Fruit fly (Drosophila melanogaster) whole organism, embryonic: Measurements from ENCODE around the gene CatB.

ENCODE experiments used
- Abd-B ChIP-seq: fragments of 200-800 bp; sonication (Bioruptor generic); optimal IDR thresholded peaks from 2 replicates; lab custom pipeline; 2018; ENCODE audit warnings: missing biosample characterization, mild to moderate bottlenecking, missing genetic modification characterization, moderate library complexity
- Adf1 ChIP-seq: fragments of 200-800 bp; sonication (Bioruptor generic); IDR thresholded peaks from 2 replicates; pipeline ENCODE4 v1.3.6; 2022; ENCODE audit warnings: missing biosample characterization, missing genetic modification characterization
- BtbVII ChIP-seq: fragments of 200-800 bp; sonication (Bioruptor generic); optimal IDR thresholded peaks from 3 replicates; lab custom pipeline; 2017; ENCODE audit warnings: missing biosample characterization, mild to moderate bottlenecking, missing genetic modification characterization
- CG10267 ChIP-seq: fragments of 200-800 bp; sonication (Bioruptor generic); optimal IDR thresholded peaks from 2 replicates; lab custom pipeline; 2018; ENCODE audit warnings: missing biosample characterization, mild to moderate bottlenecking, missing genetic modification characterization, moderate library complexity
- CG12659 ChIP-seq: fragments of 200-800 bp; sonication (Bioruptor generic); optimal IDR thresholded peaks from 3 replicates; lab custom pipeline; 2017; ENCODE audit warnings: mild to moderate bottlenecking, missing biosample characterization, missing genetic modification reagents, missing genetic modification characterization
- CG14710 ChIP-seq: fragments of 200-800 bp; sonication (Bioruptor generic); optimal IDR thresholded peaks from 3 replicates; lab custom pipeline; 2019; ENCODE audit warnings: missing biosample characterization, mild to moderate bottlenecking, missing genetic modification characterization, moderate library complexity
- CG15514 ChIP-seq: fragments of 200-800 bp; sonication (Bioruptor generic); optimal IDR thresholded peaks from 3 replicates; lab custom pipeline; 2017; ENCODE audit warnings: missing biosample characterization, missing genetic modification characterization, mild to moderate bottlenecking, moderate library complexity, missing genetic modification reagents
- CG17359 ChIP-seq: fragments of 200-800 bp; sonication (Bioruptor generic); optimal IDR thresholded peaks from 3 replicates; lab custom pipeline; 2018; ENCODE audit warnings: missing biosample characterization, mild to moderate bottlenecking, missing genetic modification characterization, moderate library complexity
- CG18262 ChIP-seq: fragments of 200-800 bp; optimal IDR thresholded peaks from 3 replicates; lab custom pipeline; 2019; ENCODE audit warnings: missing biosample characterization, mild to moderate bottlenecking, missing genetic modification characterization, moderate library complexity
- CG2129 ChIP-seq: fragments of 200-800 bp; sonication (Bioruptor generic); IDR thresholded peaks from 2 replicates; pipeline ENCODE4 v1.3.6; 2022; ENCODE audit warnings: missing biosample characterization, missing genetic modification characterization; ENCODE audit not compliant: partially characterized antibody
- CG2712 ChIP-seq: fragments of 200-800 bp; optimal IDR thresholded peaks from 3 replicates; lab custom pipeline; 2019; ENCODE audit warnings: missing biosample characterization, mild to moderate bottlenecking, missing genetic modification characterization, moderate library complexity
- CG31441 ChIP-seq: fragments of 200-800 bp; sonication (Bioruptor generic); IDR thresholded peaks from 2 replicates; pipeline ENCODE4 v1.3.6; 2022; ENCODE audit warnings: missing biosample characterization, missing genetic modification characterization
- CG34422 ChIP-seq: fragments of 200-800 bp; sonication (Bioruptor generic); IDR thresholded peaks from 3 replicates; pipeline ENCODE4 v1.3.6; 2022; ENCODE audit warnings: missing biosample characterization, missing genetic modification characterization
- CG7271 ChIP-seq: fragments of 200-800 bp; sonication (Bioruptor generic); optimal IDR thresholded peaks from 2 replicates; lab custom pipeline; 2018; ENCODE audit warnings: missing biosample characterization, mild to moderate bottlenecking, missing genetic modification characterization, moderate library complexity
- CG7786 ChIP-seq: fragments of 200-800 bp; sonication (Bioruptor generic); optimal IDR thresholded peaks from 2 replicates; lab custom pipeline; 2016; ENCODE audit warnings: missing biosample characterization, missing genetic modification characterization
- CG7928 ChIP-seq: fragments of 200-800 bp; sonication (Bioruptor generic); optimal IDR thresholded peaks from 2 replicates; lab custom pipeline; 2017; ENCODE audit warnings: missing biosample characterization, mild to moderate bottlenecking, missing genetic modification characterization
- Camta ChIP-seq: fragments of 200-800 bp; sonication (Bioruptor generic); optimal IDR thresholded peaks from 2 replicates; lab custom pipeline; 2016; ENCODE audit warnings: missing biosample characterization, missing genetic modification characterization
- D ChIP-seq, 2 experiments: fragments of 200-800 bp in 1 of 2; fragments of >200 bp in 1 of 2; sonication (Bioruptor generic) in 1 of 2; optimal IDR thresholded peaks; 2 replicates in 1 of 2; 3 replicates in 1 of 2; lab custom pipeline; 2017; ENCODE audit warnings: mild to moderate bottlenecking in 1 of 2, missing biosample characterization in 1 of 2, missing genetic modification characterization in 1 of 2, missing genetic modification reagents in 1 of 2
- Dll ChIP-seq: fragments of 200-800 bp; sonication (Bioruptor generic); IDR thresholded peaks from 4 replicates; pipeline ENCODE4 v1.3.6; 2022; ENCODE audit warnings: missing biosample characterization, missing genetic modification characterization; ENCODE audit not compliant: partially characterized antibody
- H2.0 ChIP-seq: fragments of 200-800 bp; sonication (Bioruptor generic); IDR thresholded peaks from 2 replicates; pipeline ENCODE4 v1.3.6; 2022; ENCODE audit warnings: missing biosample characterization, missing genetic modification characterization
- HLH4C ChIP-seq: fragments of 200-800 bp; sonication (Bioruptor generic); IDR thresholded peaks from 3 replicates; pipeline ENCODE4 v1.3.6; 2022; ENCODE audit warnings: missing biosample characterization, missing genetic modification characterization; ENCODE audit not compliant: partially characterized antibody
- Hr3 ChIP-seq: fragments of 200-800 bp; sonication (Bioruptor generic); optimal IDR thresholded peaks from 3 replicates; lab custom pipeline; 2016; ENCODE audit warnings: missing biosample characterization, missing genetic modification characterization
- Hr51 ChIP-seq, 2 experiments: fragments of 200-800 bp; sonication (Bioruptor generic); optimal IDR thresholded peaks; 2 replicates in 1 of 2; 3 replicates in 1 of 2; lab custom pipeline; 2016 to 2018; ENCODE audit warnings: missing biosample characterization in 2 of 2, missing genetic modification characterization in 2 of 2, mild to moderate bottlenecking in 1 of 2, moderate library complexity in 1 of 2
- MESR4 ChIP-seq: fragments of 200-800 bp; sonication (Bioruptor generic); optimal IDR thresholded peaks from 2 replicates; lab custom pipeline; 2018; ENCODE audit warnings: missing biosample characterization, mild to moderate bottlenecking, missing genetic modification characterization, moderate library complexity
- Max ChIP-seq: fragments of 200-800 bp; sonication (Bioruptor generic); optimal IDR thresholded peaks from 2 replicates; lab custom pipeline; 2016; ENCODE audit warnings: missing biosample characterization, mild to moderate bottlenecking, missing genetic modification characterization
- Mes4 ChIP-seq: fragments of 200-800 bp; sonication (Bioruptor generic); optimal IDR thresholded peaks from 2 replicates; lab custom pipeline; 2016; ENCODE audit warnings: missing biosample characterization, missing genetic modification characterization
- Ravus ChIP-seq: fragments of 200-800 bp; sonication (Bioruptor generic); IDR thresholded peaks from 2 replicates; pipeline ENCODE4 v1.3.6; 2022; ENCODE audit warnings: missing biosample characterization, missing genetic modification characterization
- Rfx ChIP-seq: fragments of 200-800 bp; sonication (Bioruptor generic); IDR thresholded peaks from 2 replicates; pipeline ENCODE4 v1.3.6; 2022; ENCODE audit warnings: missing biosample characterization, missing genetic modification characterization
- Sry-δ ChIP-seq: fragments of 200-800 bp; sonication (Bioruptor generic); optimal IDR thresholded peaks from 2 replicates; lab custom pipeline; 2016; ENCODE audit warnings: missing biosample characterization, missing genetic modification characterization
- Usf ChIP-seq: fragments of 200-800 bp; sonication (Bioruptor generic); optimal IDR thresholded peaks from 2 replicates; lab custom pipeline; 2017; ENCODE audit warnings: missing genotype, missing biosample characterization, missing genetic modification characterization
- ato ChIP-seq: fragments of 200-800 bp; sonication (Bioruptor generic); IDR thresholded peaks from 2 replicates; pipeline ENCODE4 v1.3.6; 2022; ENCODE audit warnings: missing biosample characterization, missing genetic modification characterization; ENCODE audit not compliant: partially characterized antibody
- br ChIP-seq: fragments of >200 bp; optimal IDR thresholded peaks from 2 replicates; lab custom pipeline; 2017
- chinmo ChIP-seq: fragments of 200-800 bp; sonication (Bioruptor generic); IDR thresholded peaks from 4 replicates; pipeline ENCODE4 v1.3.6; 2022; ENCODE audit warnings: missing biosample characterization, missing genetic modification characterization; ENCODE audit not compliant: partially characterized antibody
- crol ChIP-seq: fragments of 200-800 bp; sonication (Bioruptor generic); IDR thresholded peaks from 2 replicates; pipeline ENCODE4 v1.3.6; 2022; ENCODE audit warnings: missing biosample characterization, missing genetic modification characterization
- dan ChIP-seq: fragments of 200-800 bp; sonication (Bioruptor generic); IDR thresholded peaks from 2 replicates; pipeline ENCODE4 v1.3.6; 2022; ENCODE audit warnings: missing biosample characterization, missing genetic modification characterization
- gsb-n ChIP-seq: fragments of 200-800 bp; sonication (Bioruptor generic); optimal IDR thresholded peaks from 3 replicates; lab custom pipeline; 2018; ENCODE audit warnings: missing biosample characterization, mild to moderate bottlenecking, missing genetic modification characterization
- inv ChIP-seq: fragments of 200-800 bp; sonication (Bioruptor generic); IDR thresholded peaks from 2 replicates; pipeline ENCODE4 v1.3.6; 2022; ENCODE audit warnings: missing biosample characterization, missing genetic modification characterization; ENCODE audit not compliant: partially characterized antibody
- lov ChIP-seq, 2 experiments: fragments of 200-800 bp in 1 of 2; fragments of >200 bp in 1 of 2; sonication (Bioruptor generic) in 1 of 2; IDR thresholded peaks in 1 of 2; optimal IDR thresholded peaks in 1 of 2; 2 replicates in 1 of 2; 3 replicates in 1 of 2; pipeline versions ENCODE4 v1.3.6 to Lab custom; 2017 to 2022; ENCODE audit warnings: missing biosample characterization in 1 of 2, missing genetic modification characterization in 1 of 2
- pzg ChIP-seq: fragments of 200-800 bp; sonication (Bioruptor generic); optimal IDR thresholded peaks from 3 replicates; lab custom pipeline; 2018; ENCODE audit warnings: missing biosample characterization, mild to moderate bottlenecking, missing genetic modification characterization, moderate library complexity
- ranshi ChIP-seq: fragments of 200-800 bp; sonication (Bioruptor generic); IDR thresholded peaks from 2 replicates; pipeline ENCODE4 v1.3.6; 2022; ENCODE audit warnings: missing biosample characterization, missing genetic modification characterization
- row ChIP-seq: fragments of 200-800 bp; sonication (Bioruptor generic); IDR thresholded peaks from 3 replicates; pipeline ENCODE4 v1.3.6; 2022; ENCODE audit warnings: missing biosample characterization, missing genetic modification characterization
- sr ChIP-seq: fragments of 200-800 bp; sonication (Bioruptor generic); IDR thresholded peaks from 3 replicates; pipeline ENCODE4 v1.3.6; 2022; ENCODE audit warnings: missing biosample characterization, missing genetic modification characterization
- stwl ChIP-seq: fragments of 200-800 bp; sonication (Bioruptor generic); optimal IDR thresholded peaks from 3 replicates; lab custom pipeline; 2018; ENCODE audit warnings: missing biosample characterization, mild to moderate bottlenecking, missing genetic modification characterization, moderate library complexity
- tio ChIP-seq: fragments of 200-800 bp; sonication (Bioruptor generic); optimal IDR thresholded peaks from 2 replicates; lab custom pipeline; 2017; ENCODE audit warnings: missing biosample characterization, missing genetic modification characterization, inconsistent platforms

The CatB gene

dm6 chr2L:8685668-8686306 lies 19.6 kb upstream of the CatB start, which contains the start of the genes PrBP and Trs23 (continued):
- peak; percentile 71; the same call in 3 of the 4 replicates for TF ChIP-seq Dll (GFP tag; lab: Robert Waterston, UW)
- no peak for TF ChIP-seq ato (GFP tag; lab: Robert Waterston, UW)
- TF ChIP-seq dan (GFP tag; lab: Robert Waterston, UW), result no peak
- no peak for TF ChIP-seq Camta (GFP tag; lab: Kevin White, UChicago)
- peak; percentile 9; the same call in 1 of the 3 replicates for TF ChIP-seq CG34422 (GFP tag; lab: Robert Waterston, UW)
- no peak for TF ChIP-seq Max (GFP tag; lab: Kevin White, UChicago)
- TF ChIP-seq CG15514 (GFP tag; lab: Kevin White, UChicago), result peak; percentile 100
- peak; percentile 60 for TF ChIP-seq gsb-n (tag; lab: Kevin White, UChicago)
- no peak for TF ChIP-seq Adf1 (GFP tag; lab: Robert Waterston, UW)
- no peak for TF ChIP-seq Rfx
- no peak for TF ChIP-seq Hr51 (GFP tag; optimal IDR thresholded peaks at IDR 0.05; lab: Kevin White, UChicago)
- no peak for TF ChIP-seq CG2129 (GFP tag; lab: Robert Waterston, UW)
- TF ChIP-seq CG14710 (tag; lab: Kevin White, UChicago), result peak; percentile 34
- TF ChIP-seq stwl, result peak; percentile 49
- peak; percentile 39; the same call in 1 of the 2 replicates for TF ChIP-seq CG31441
- no peak for TF ChIP-seq crol (GFP tag; lab: Robert Waterston, UW)
- TF ChIP-seq CG2712, result peak; percentile 48
- no peak for TF ChIP-seq Ravus
- TF ChIP-seq HLH4C, result peak; percentile 36; the same call in 1 of the 3 replicates
- no peak for TF ChIP-seq Hr3 (GFP tag; lab: Kevin White, UChicago)
- TF ChIP-seq CG7786 (GFP tag; lab: Kevin White, UChicago), result no peak
- TF ChIP-seq H2.0 (GFP tag; lab: Robert Waterston, UW), result no peak
- TF ChIP-seq D (optimal IDR thresholded peaks at IDR 0.05; lab: Kevin White, UChicago), result peak; percentile 5
- TF ChIP-seq D (GFP tag; optimal IDR thresholded peaks at IDR 0.05; lab: Kevin White, UChicago), result no peak
- TF ChIP-seq BtbVII (GFP tag; lab: Kevin White, UChicago), result no peak
- TF ChIP-seq CG7271 (tag; lab: Kevin White, UChicago), result no peak
- peak; percentile 3 for TF ChIP-seq CG10267 (tag; lab: Kevin White, UChicago)
- TF ChIP-seq Abd-B, result no peak
- no peak for TF ChIP-seq Mes4 (GFP tag; lab: Kevin White, UChicago)
- peak; percentile 11 for TF ChIP-seq CG18262 (tag; lab: Kevin White, UChicago)
- no peak for TF ChIP-seq ranshi
- TF ChIP-seq Sry-δ (GFP tag; lab: Kevin White, UChicago), result peak; percentile 62
- no peak for TF ChIP-seq lov (optimal IDR thresholded peaks at IDR 0.05; lab: Kevin White, UChicago)
- TF ChIP-seq lov (GFP tag; IDR thresholded peaks at IDR 0.05; lab: Robert Waterston, UW), result no peak
- peak; percentile 59; the same call in 1 of the 3 replicates for TF ChIP-seq sr (GFP tag; lab: Robert Waterston, UW)
- TF ChIP-seq CG12659 (GFP tag; lab: Kevin White, UChicago), result peak; percentile 45
- TF ChIP-seq chinmo, result peak; percentile 42; the same call in 1 of the 4 replicates
- TF ChIP-seq br (lab: Kevin White, UChicago), result no peak
- TF ChIP-seq row (GFP tag; lab: Robert Waterston, UW), result peak; percentile 54
- peak; percentile 42 for TF ChIP-seq MESR4 (GFP tag; lab: Kevin White, UChicago)
- TF ChIP-seq pzg (GFP tag; lab: Kevin White, UChicago), result peak; percentile 46
- peak; percentile 87 for TF ChIP-seq CG7928 (GFP tag; lab: Kevin White, UChicago)
- no peak for TF ChIP-seq tio (GFP tag; lab: Kevin White, UChicago)
- no peak for TF ChIP-seq CG17359
- peak; percentile 61; the same call in 1 of the 2 replicates for TF ChIP-seq inv (GFP tag; lab: Robert Waterston, UW)
- no peak for TF ChIP-seq Usf (GFP tag; lab: Kevin White, UChicago)
